Worm (Caenorhabditis elegans): ENCODE results near the gene saeg-1.

saeg-1 gene

ce11 chrV:10870050-10870449 is 4.6 kb upstream of the saeg-1 start:
- TF ChIP-seq aly-1 (tag; optimal IDR thresholded peaks at IDR 0.05) (no peak), ceh-13 (GFP tag; optimal IDR thresholded peaks at IDR 0.05) (no peak), scrt-1 (GFP tag; IDR thresholded peaks at IDR 0.05) (no peak), ceh-36 (tag; optimal IDR thresholded peaks at IDR 0.05) (no peak), hmg-4 (GFP tag; optimal IDR thresholded peaks at IDR 0.05) (no peak)

- no peak for TF ChIP-seq B0310.2 (tag; optimal IDR thresholded peaks at IDR 0.05)
- no peak for TF ChIP-seq sea-1 (GFP tag; conservative IDR thresholded peaks at IDR 0.05)
- no peak for TF ChIP-seq scrt-1 (GFP tag; IDR thresholded peaks at IDR 0.05)
- no peak for TF ChIP-seq ama-1 (optimal IDR thresholded peaks at IDR 0.05)
- no peak for TF ChIP-seq tbx-11 (GFP tag; IDR thresholded peaks at IDR 0.05)
- no peak for TF ChIP-seq aly-1 (tag; optimal IDR thresholded peaks at IDR 0.05)
- TF ChIP-seq tbx-37 (GFP tag; conservative IDR thresholded peaks at IDR 0.05), result no peak
- no peak for TF ChIP-seq ceh-13 (GFP tag; optimal IDR thresholded peaks at IDR 0.05)
- TF ChIP-seq flt-1 (GFP tag; IDR thresholded peaks at IDR 0.05), result no peak
- TF ChIP-seq tra-4 (tag; optimal IDR thresholded peaks at IDR 0.05), result no peak
- no peak for TF ChIP-seq hnd-1 (tag; optimal IDR thresholded peaks at IDR 0.05)
- TF ChIP-seq hmg-4 (GFP tag; optimal IDR thresholded peaks at IDR 0.05), result no peak
- TF ChIP-seq ets-7 (tag; optimal IDR thresholded peaks at IDR 0.05), result no peak
- TF ChIP-seq ceh-36 (tag; optimal IDR thresholded peaks at IDR 0.05), result no peak
Measured at ce11 chrV:10867586-10867985, 2.1 kb upstream of the saeg-1 start.

DNA sequence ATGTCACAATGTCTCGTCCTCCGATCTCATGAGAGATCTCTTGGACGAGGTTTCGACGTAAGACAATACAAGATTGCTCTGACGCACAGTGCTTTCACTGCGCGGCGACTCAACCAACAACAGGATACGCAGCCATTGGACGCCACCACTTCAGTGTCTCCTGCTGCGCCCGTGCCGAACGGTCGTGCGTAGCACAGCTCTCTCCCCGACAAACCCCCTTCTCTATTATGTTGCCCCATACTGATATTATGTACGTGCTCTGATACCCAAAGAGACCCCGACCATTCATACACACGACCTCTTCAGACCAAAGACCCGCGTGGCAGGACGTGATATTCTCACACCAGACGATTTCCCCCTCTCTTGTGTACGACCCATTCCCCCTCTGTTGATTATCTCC is 841 bp upstream of the saeg-1 start:
- TF ChIP-seq sea-1 (GFP tag; conservative IDR thresholded peaks at IDR 0.05), result peak; percentile 43; the same call in 1 of the 2 replicates

DNA sequence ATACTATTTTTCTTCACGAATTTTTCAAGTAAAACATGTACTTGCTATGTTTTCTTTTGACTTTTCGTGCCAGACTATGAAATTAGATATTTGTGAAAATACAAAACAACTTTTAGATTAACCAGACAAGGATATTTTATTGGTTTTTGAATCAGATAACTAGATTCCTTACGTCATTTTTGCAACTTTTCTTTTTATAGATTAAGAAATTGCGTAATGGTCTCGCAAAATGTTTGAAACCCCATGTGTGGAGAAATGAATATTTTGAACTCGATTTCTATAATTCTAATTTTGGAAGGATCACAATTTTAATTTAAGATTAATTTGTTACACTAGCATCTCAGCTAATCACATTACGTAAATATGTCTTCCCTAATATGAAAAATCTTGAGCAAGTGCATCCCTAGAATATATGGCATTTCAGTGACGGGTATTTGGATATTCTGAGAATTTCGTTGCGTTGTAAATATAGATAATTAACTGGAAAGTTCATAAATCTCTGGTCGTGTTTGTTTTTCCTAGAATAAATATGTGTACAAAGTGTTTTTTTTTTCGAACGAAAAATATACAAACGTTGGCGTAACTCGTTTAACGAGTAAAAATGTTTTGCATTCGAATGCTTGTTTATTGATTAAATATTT is 2.9 kb downstream of the saeg-1 start:
- no peak for TF ChIP-seq scrt-1 (GFP tag; IDR thresholded peaks at IDR 0.05)
- TF ChIP-seq tbx-37 (GFP tag; conservative IDR thresholded peaks at IDR 0.05), result no peak
- no peak for TF ChIP-seq tra-4 (tag; optimal IDR thresholded peaks at IDR 0.05)
- no peak for TF ChIP-seq pes-1 (GFP tag; IDR thresholded peaks at IDR 0.05)
- no peak for TF ChIP-seq flt-1 (GFP tag; IDR thresholded peaks at IDR 0.05)
- no peak for TF ChIP-seq ceh-13 (GFP tag; optimal IDR thresholded peaks at IDR 0.05)
- TF ChIP-seq B0310.2 (tag; optimal IDR thresholded peaks at IDR 0.05), result no peak
- no peak for TF ChIP-seq hnd-1 (tag; optimal IDR thresholded peaks at IDR 0.05)

ce11 chrV:10861611-10862262 is 3.8 kb downstream of the saeg-1 start:
- TF ChIP-seq ama-1 (optimal IDR thresholded peaks at IDR 0.05) (no peak), flt-1 (GFP tag; IDR thresholded peaks at IDR 0.05) (no peak), hmbx-1 (tag; optimal IDR thresholded peaks at IDR 0.05) (no peak), ceh-36 (tag; optimal IDR thresholded peaks at IDR 0.05) (no peak), tbx-37 (GFP tag; conservative IDR thresholded peaks at IDR 0.05) (no peak), tbx-11 (GFP tag; IDR thresholded peaks at IDR 0.05) (no peak), hmg-4 (GFP tag; optimal IDR thresholded peaks at IDR 0.05) (no peak), ceh-13 (GFP tag; optimal IDR thresholded peaks at IDR 0.05) (no peak), tra-4 (tag; optimal IDR thresholded peaks at IDR 0.05) (no peak), B0310.2 (tag; optimal IDR thresholded peaks at IDR 0.05) (no peak), sea-1 (GFP tag; conservative IDR thresholded peaks at IDR 0.05) (no peak), hnd-1 (tag; optimal IDR thresholded peaks at IDR 0.05) (no peak), scrt-1 (GFP tag; IDR thresholded peaks at IDR 0.05) (no peak), ets-7 (tag; optimal IDR thresholded peaks at IDR 0.05) (no peak), pes-1 (GFP tag; IDR thresholded peaks at IDR 0.05) (no peak), F13C5.2 (tag; optimal IDR thresholded peaks at IDR 0.05) (no peak), aly-1 (tag; optimal IDR thresholded peaks at IDR 0.05) (no peak)

DNA sequence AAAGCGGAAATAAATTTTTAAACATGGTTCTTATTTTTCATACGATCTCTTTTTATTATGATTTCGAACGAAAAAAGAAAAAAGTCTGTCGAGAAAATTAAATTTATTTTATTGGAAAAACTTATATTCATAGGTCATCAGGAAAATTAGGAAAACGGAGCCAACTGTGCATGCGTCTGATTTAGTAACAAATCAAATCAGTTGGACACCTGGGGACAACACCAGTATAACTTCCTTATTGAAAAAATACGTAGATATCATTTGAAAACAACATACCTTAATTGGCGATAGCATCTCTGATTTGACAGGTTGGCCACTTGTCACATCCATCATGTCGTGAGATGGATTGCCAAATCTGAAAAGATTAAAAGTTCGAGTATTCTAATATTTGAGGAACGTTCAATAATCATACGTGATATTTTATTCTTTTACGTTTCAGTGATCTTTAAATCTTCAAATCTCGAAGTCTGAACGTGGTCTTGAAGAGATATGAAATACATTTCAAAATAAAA is 4.9 kb downstream of the saeg-1 start:
- TF ChIP-seq ceh-13 (GFP tag; optimal IDR thresholded peaks at IDR 0.05), result no peak
- no peak for TF ChIP-seq tbx-37 (GFP tag; conservative IDR thresholded peaks at IDR 0.05)
- no peak for TF ChIP-seq hmbx-1 (tag; optimal IDR thresholded peaks at IDR 0.05)
- TF ChIP-seq aly-1 (tag; optimal IDR thresholded peaks at IDR 0.05), result no peak
- TF ChIP-seq ceh-36 (tag; optimal IDR thresholded peaks at IDR 0.05), result no peak

DNA sequence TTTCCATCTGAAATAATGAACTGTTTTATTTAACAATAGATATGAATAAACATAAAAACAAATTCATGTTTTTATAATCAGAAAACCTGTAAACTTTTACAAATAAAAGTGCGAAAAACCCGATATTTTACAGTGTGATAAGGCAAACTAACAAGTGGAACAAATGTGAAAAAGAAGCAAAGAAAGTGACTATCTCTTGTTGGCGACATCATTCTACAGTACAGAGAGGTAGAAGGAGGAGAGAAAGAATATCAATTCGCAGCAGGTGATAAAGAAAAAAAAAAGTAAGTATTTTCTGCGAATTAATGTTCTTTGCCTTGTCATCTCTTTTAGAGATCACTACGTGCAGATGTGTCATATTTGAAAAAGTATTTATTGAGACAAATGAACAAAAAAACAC is 5.7 kb downstream of the saeg-1 start:
- TF ChIP-seq flt-1 (GFP tag; IDR thresholded peaks at IDR 0.05) (no peak), ama-1 (optimal IDR thresholded peaks at IDR 0.05) (no peak)

- no peak for TF ChIP-seq tbx-11 (GFP tag; IDR thresholded peaks at IDR 0.05)
Measured at ce11 chrV:10859048-10859637, 6.4 kb downstream of the saeg-1 start.

DNA sequence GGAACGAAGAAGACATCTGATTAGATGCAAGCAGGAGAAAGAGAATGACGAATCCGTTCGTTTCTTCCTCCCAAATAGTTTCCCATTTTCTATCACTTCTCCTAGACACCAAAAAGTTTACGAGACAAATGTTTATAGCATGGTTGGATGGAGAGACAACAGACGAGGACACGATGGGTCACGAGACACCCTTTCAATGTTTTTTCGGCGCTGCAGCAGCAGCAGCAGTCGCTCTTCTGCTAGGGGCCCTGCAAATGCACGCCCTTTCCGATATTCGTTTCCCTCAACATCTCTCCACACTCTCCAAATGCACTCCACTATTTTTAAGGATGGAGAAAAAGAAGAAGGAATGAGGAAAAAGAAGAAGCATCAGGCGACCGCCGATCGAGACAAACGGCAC is 7.2 kb downstream of the saeg-1 start:
- TF ChIP-seq sea-1 (GFP tag; conservative IDR thresholded peaks at IDR 0.05) (no peak), tbx-11 (GFP tag; IDR thresholded peaks at IDR 0.05) (no peak), B0310.2 (tag; optimal IDR thresholded peaks at IDR 0.05) (no peak), ceh-36 (tag; optimal IDR thresholded peaks at IDR 0.05) (no peak), tra-4 (tag; optimal IDR thresholded peaks at IDR 0.05) (no peak), hmg-4 (GFP tag; optimal IDR thresholded peaks at IDR 0.05) (peak; percentile 37), ceh-13 (GFP tag; optimal IDR thresholded peaks at IDR 0.05) (no peak), ama-1 (optimal IDR thresholded peaks at IDR 0.05) (no peak)
